Worm (Caenorhabditis elegans) whole organism, L2 larva: ENCODE data around the gene iff-2.

Experiments
- C34F6.9 ChIP-seq: fragments of 150-350 bp; optimal IDR thresholded peaks from 2 replicates; lab custom pipeline; 2014; ENCODE audit warnings: missing biosample characterization, missing genetic modification characterization
- F13H6.1 ChIP-seq: sonication (generic microtip); optimal IDR thresholded peaks from 2 replicates; lab custom pipeline; 2016; ENCODE audit warnings: missing genetic modification characterization, missing compliant biosample characterization
- R02D3.7 ChIP-seq: fragments of 150-350 bp; optimal IDR thresholded peaks from 2 replicates; lab custom pipeline; 2014; ENCODE audit warnings: missing biosample characterization, missing genetic modification characterization
- Y55F3AM.14 ChIP-seq: fragments of 200-800 bp; sonication (Bioruptor generic); optimal IDR thresholded peaks from 2 replicates; lab custom pipeline; 2018; ENCODE audit warnings: mild to moderate bottlenecking, missing genetic modification characterization, missing compliant biosample characterization
- ZK546.5 ChIP-seq: sonication (generic microtip); optimal IDR thresholded peaks from 2 replicates; lab custom pipeline; 2017; ENCODE audit warnings: missing biosample characterization, missing genetic modification characterization
- alr-1 ChIP-seq: fragments of 150-350 bp; optimal IDR thresholded peaks from 2 replicates; lab custom pipeline; 2014; ENCODE audit warnings: missing biosample characterization, missing genetic modification characterization
- aly-2 ChIP-seq: fragments of 150-350 bp; optimal IDR thresholded peaks from 2 replicates; lab custom pipeline; 2014; ENCODE audit warnings: missing biosample characterization, missing genetic modification characterization
- ama-1 ChIP-seq: fragments of 150-350 bp; optimal IDR thresholded peaks from 2 replicates; lab custom pipeline; 2018; ENCODE audit warnings: inconsistent platforms
- ceh-16 ChIP-seq: fragments of 150-350 bp; optimal IDR thresholded peaks from 2 replicates; lab custom pipeline; 2014; ENCODE audit warnings: missing biosample characterization, missing genetic modification characterization
- crh-2 ChIP-seq: sonication (generic microtip); optimal IDR thresholded peaks from 2 replicates; lab custom pipeline; 2017; ENCODE audit warnings: missing biosample characterization, missing genetic modification characterization
- dmd-4 ChIP-seq: sonication (generic microtip); optimal IDR thresholded peaks from 2 replicates; lab custom pipeline; 2017; ENCODE audit warnings: missing biosample characterization, missing genetic modification characterization
- elt-1 ChIP-seq: fragments of 150-350 bp; optimal IDR thresholded peaks from 2 replicates; lab custom pipeline; 2014; ENCODE audit warnings: missing biosample characterization, missing genetic modification characterization
- elt-3 ChIP-seq: sonication (generic microtip); optimal IDR thresholded peaks from 2 replicates; lab custom pipeline; 2017; ENCODE audit warnings: missing biosample characterization, missing genetic modification characterization
- gmeb-1 ChIP-seq: fragments of 150-350 bp; optimal IDR thresholded peaks from 2 replicates; lab custom pipeline; 2014; ENCODE audit warnings: missing biosample characterization, missing genetic modification characterization
- lin-13 ChIP-seq: fragments of 150-350 bp; optimal IDR thresholded peaks from 2 replicates; lab custom pipeline; 2014; ENCODE audit warnings: missing biosample characterization, missing genetic modification reagents, missing genetic modification characterization
- lin-39 ChIP-seq: fragments of 150-350 bp; optimal IDR thresholded peaks from 2 replicates; lab custom pipeline; 2014; ENCODE audit warnings: missing biosample characterization, missing genetic modification reagents, missing genetic modification characterization
- mbf-1 ChIP-seq: sonication (generic microtip); optimal IDR thresholded peaks from 2 replicates; lab custom pipeline; 2017; ENCODE audit warnings: missing biosample characterization, missing genetic modification characterization
- mdl-1 ChIP-seq, 2 experiments: fragments of 150-350 bp in 1 of 2; sonication (generic microtip) in 1 of 2; optimal IDR thresholded peaks; 2 replicates each; lab custom pipeline; 2017; ENCODE audit warnings: missing biosample characterization in 2 of 2, missing genetic modification characterization in 2 of 2
- nhr-10 ChIP-seq: sonication (generic microtip); optimal IDR thresholded peaks from 2 replicates; lab custom pipeline; 2017; ENCODE audit warnings: missing biosample characterization, missing genetic modification characterization
- nhr-12 ChIP-seq: fragments of 150-350 bp; optimal IDR thresholded peaks from 2 replicates; lab custom pipeline; 2014; ENCODE audit warnings: missing biosample characterization, missing genetic modification characterization
- nhr-129 ChIP-seq: fragments of 150-350 bp; optimal IDR thresholded peaks from 2 replicates; lab custom pipeline; 2014; ENCODE audit warnings: missing biosample characterization, missing genetic modification characterization
- nhr-237 ChIP-seq: fragments of 150-350 bp; optimal IDR thresholded peaks from 2 replicates; lab custom pipeline; 2014; ENCODE audit warnings: missing biosample characterization, missing genetic modification characterization
- nhr-25 ChIP-seq: fragments of 150-350 bp; sonication (generic microtip); optimal IDR thresholded peaks from 3 replicates; lab custom pipeline; 2014; ENCODE audit warnings: missing biosample characterization, missing genetic modification characterization
- nhr-6 ChIP-seq: fragments of 150-350 bp; optimal IDR thresholded peaks from 2 replicates; lab custom pipeline; 2014; ENCODE audit warnings: missing biosample characterization, missing genetic modification characterization
- nhr-77 ChIP-seq: fragments of 150-350 bp; optimal IDR thresholded peaks from 2 replicates; lab custom pipeline; 2014; ENCODE audit warnings: missing biosample characterization, missing genetic modification characterization
- peb-1 ChIP-seq: fragments of 150-350 bp; optimal IDR thresholded peaks from 2 replicates; lab custom pipeline; 2014; ENCODE audit warnings: missing biosample characterization, missing genetic modification characterization
- sem-4 ChIP-seq: fragments of 150-350 bp; optimal IDR thresholded peaks from 2 replicates; lab custom pipeline; 2014; ENCODE audit warnings: missing biosample characterization, missing genetic modification reagents, missing genetic modification characterization
- sma-3 ChIP-seq: sonication (generic microtip); optimal IDR thresholded peaks from 2 replicates; lab custom pipeline; 2016; ENCODE audit warnings: missing genetic modification reagents, missing genetic modification characterization, missing compliant biosample characterization
- sma-9 ChIP-seq, 2 experiments: fragments of 150-350 bp in 1 of 2; sonication (generic microtip) in 1 of 2; optimal IDR thresholded peaks; 2 replicates each; lab custom pipeline; 2014 to 2016; ENCODE audit warnings: missing genetic modification characterization in 2 of 2, mild to moderate bottlenecking in 1 of 2, missing biosample characterization in 1 of 2, missing compliant biosample characterization in 1 of 2, missing genetic modification reagents in 1 of 2, moderate library complexity in 1 of 2
- snpc-4 ChIP-seq: fragments of 150-350 bp; optimal IDR thresholded peaks from 2 replicates; lab custom pipeline; 2014; ENCODE audit warnings: missing biosample characterization, missing genetic modification characterization
- unc-39 ChIP-seq: fragments of 150-350 bp; optimal IDR thresholded peaks from 2 replicates; lab custom pipeline; 2014; ENCODE audit warnings: missing biosample characterization, missing genetic modification characterization
- unc-55 ChIP-seq: fragments of 150-350 bp; sonication (generic microtip); optimal IDR thresholded peaks from 3 replicates; lab custom pipeline; 2014; ENCODE audit warnings: missing biosample characterization, missing genetic modification reagents, missing genetic modification characterization
- unc-62 ChIP-seq: fragments of 150-350 bp; optimal IDR thresholded peaks from 2 replicates; lab custom pipeline; 2014; ENCODE audit warnings: missing biosample characterization, missing genetic modification reagents, missing genetic modification characterization
- ztf-1 ChIP-seq: fragments of 200-800 bp; sonication (Bioruptor generic); conservative IDR thresholded peaks from 2 replicates; pipeline ENCODE4 v1.3.6; 2022; ENCODE audit warnings: missing genetic modification characterization, missing compliant biosample characterization
- ztf-11 ChIP-seq: sonication (generic microtip); optimal IDR thresholded peaks from 2 replicates; lab custom pipeline; 2017; ENCODE audit warnings: missing biosample characterization, missing genetic modification characterization

The iff-2 gene

DNA sequence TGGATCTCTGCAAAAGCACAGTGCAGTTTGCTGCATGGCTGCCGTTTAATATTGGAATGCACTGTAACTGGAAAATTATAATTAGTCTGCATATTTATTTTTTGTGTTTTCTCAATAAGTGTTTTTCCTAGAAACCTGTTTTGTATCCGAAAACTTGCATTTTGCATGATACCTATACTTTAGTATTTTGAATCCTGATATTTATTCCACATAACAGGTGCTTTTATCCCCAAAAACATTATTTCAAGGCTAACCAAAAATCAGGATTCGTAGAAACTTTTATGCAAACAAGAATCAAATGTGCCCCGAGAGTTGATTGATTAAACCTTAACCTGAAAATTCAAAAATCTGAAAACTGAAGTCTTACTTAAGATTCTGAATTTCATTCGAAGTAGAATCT lies 49.4 kb upstream of the iff-2 start:
- TF ChIP-seq nhr-77 (no peak), dmd-4 (tag; lab: Kevin White, UChicago) (no peak), nhr-12 (tag; lab: Kevin White, UChicago) (no peak), F13H6.1 (tag; lab: Kevin White, UChicago) (no peak), unc-55 (no peak), peb-1 (tag; lab: Kevin White, UChicago) (no peak), mdl-1 (tag; optimal IDR thresholded peaks at IDR 0.05; lab: Kevin White, UChicago) (no peak), nhr-129 (tag; lab: Kevin White, UChicago) (no peak)

- TF ChIP-seq nhr-237 (tag; lab: Kevin White, UChicago) (no peak), peb-1 (tag; lab: Kevin White, UChicago) (no peak), ztf-1 (no peak), Y55F3AM.14 (GFP tag; lab: Kevin White, UChicago) (no peak), lin-13 (GFP tag; lab: Kevin White, UChicago) (no peak), elt-1 (tag; lab: Kevin White, UChicago) (no peak), nhr-129 (tag; lab: Kevin White, UChicago) (no peak), ceh-16 (tag; lab: Kevin White, UChicago) (no peak), snpc-4 (no peak), ZK546.5 (no peak), F13H6.1 (tag; lab: Kevin White, UChicago) (no peak), gmeb-1 (tag; lab: Kevin White, UChicago) (no peak), elt-3 (tag; lab: Kevin White, UChicago) (no peak), aly-2 (tag; lab: Kevin White, UChicago) (no peak), unc-55 (no peak), unc-62 (no peak), ztf-11 (tag; lab: Kevin White, UChicago) (no peak), dmd-4 (tag; lab: Kevin White, UChicago) (no peak)
Observed at ce11 chrII:8610085-8610484, 48.9 kb upstream of the iff-2 start, which contains the start of gene F28C6.9. Gene F28C6.9 (minus strand): TSS chrII:8610185.

- TF ChIP-seq snpc-4: no peak
Observed at ce11 chrII:8607662-8608061, 46.5 kb upstream of the iff-2 start, which contains the start of gene F28C6.10. Gene F28C6.10 (plus strand): TSS chrII:8607962.

DNA sequence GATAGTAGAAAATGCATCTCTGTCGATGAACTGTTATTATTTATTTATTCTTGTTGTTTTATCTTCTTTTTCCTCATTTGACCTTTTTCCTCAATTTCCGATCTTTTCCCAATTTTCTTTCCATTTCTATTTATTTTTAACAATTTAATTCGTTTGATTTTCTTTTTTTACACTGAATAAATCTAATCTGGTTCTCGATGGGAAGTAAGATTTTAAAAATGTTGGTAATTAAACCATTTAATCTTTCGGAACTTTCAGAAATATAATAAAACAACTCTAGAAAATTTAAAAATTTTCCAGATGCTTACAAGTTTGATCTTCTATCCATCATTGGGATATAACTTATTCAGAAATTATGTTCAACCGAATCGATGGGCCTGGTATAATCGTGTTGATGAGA lies 45.4 kb upstream of the iff-2 start, which contains the start of gene F28C6.8:
Gene F28C6.8 (plus strand): TSS at position 301 of the 400 bp plus-strand sequence.
- TF ChIP-seq sem-4 (tag; lab: Kevin White, UChicago): no peak
- no peak for TF ChIP-seq dmd-4 (tag; lab: Kevin White, UChicago)
- TF ChIP-seq nhr-237 (tag; lab: Kevin White, UChicago): no peak
- no peak for TF ChIP-seq nhr-6 (tag; lab: Kevin White, UChicago)
- TF ChIP-seq crh-2 (tag; lab: Kevin White, UChicago): no peak
- no peak for TF ChIP-seq sma-9 (GFP tag; optimal IDR thresholded peaks at IDR 0.05; lab: Kevin White, UChicago)
- no peak for TF ChIP-seq sma-9 (tag; optimal IDR thresholded peaks at IDR 0.05; lab: Kevin White, UChicago)
- TF ChIP-seq peb-1 (tag; lab: Kevin White, UChicago): no peak
- TF ChIP-seq unc-39 (tag; lab: Kevin White, UChicago): no peak
- TF ChIP-seq lin-39 (tag; lab: Kevin White, UChicago): no peak
- TF ChIP-seq R02D3.7 (tag; lab: Kevin White, UChicago): no peak
- TF ChIP-seq elt-3 (tag; lab: Kevin White, UChicago): no peak
- no peak for TF ChIP-seq C34F6.9 (tag; lab: Kevin White, UChicago)
- TF ChIP-seq sma-3 (GFP tag; lab: Kevin White, UChicago): no peak
- no peak for TF ChIP-seq nhr-25 (tag; lab: Kevin White, UChicago)
- no peak for TF ChIP-seq alr-1
- no peak for TF ChIP-seq ama-1 (lab: Kevin White, UChicago)
- TF ChIP-seq nhr-10 (tag; lab: Kevin White, UChicago): no peak
- no peak for TF ChIP-seq unc-62
- no peak for TF ChIP-seq aly-2 (tag; lab: Kevin White, UChicago)
- TF ChIP-seq mbf-1 (tag; lab: Kevin White, UChicago): no peak
